Worm (Caenorhabditis elegans) whole organism, L2 larva: Measurements from ENCODE around the gene ZC21.10.

Experiments
- elt-3 ChIP-seq: sonication (generic microtip); optimal IDR thresholded peaks from 2 replicates; lab custom pipeline; 2017; ENCODE audit warnings: missing biosample characterization, missing genetic modification characterization
- nhr-77 ChIP-seq: fragments of 150-350 bp; optimal IDR thresholded peaks from 2 replicates; lab custom pipeline; 2014; ENCODE audit warnings: missing biosample characterization, missing genetic modification characterization
- peb-1 ChIP-seq: fragments of 150-350 bp; optimal IDR thresholded peaks from 2 replicates; lab custom pipeline; 2014; ENCODE audit warnings: missing biosample characterization, missing genetic modification characterization
- ztf-11 ChIP-seq: sonication (generic microtip); optimal IDR thresholded peaks from 2 replicates; lab custom pipeline; 2017; ENCODE audit warnings: missing biosample characterization, missing genetic modification characterization
- ztf-4 ChIP-seq: fragments of 150-350 bp; optimal IDR thresholded peaks from 2 replicates; lab custom pipeline; 2014; ENCODE audit warnings: missing biosample characterization, missing genetic modification characterization

DNA sequence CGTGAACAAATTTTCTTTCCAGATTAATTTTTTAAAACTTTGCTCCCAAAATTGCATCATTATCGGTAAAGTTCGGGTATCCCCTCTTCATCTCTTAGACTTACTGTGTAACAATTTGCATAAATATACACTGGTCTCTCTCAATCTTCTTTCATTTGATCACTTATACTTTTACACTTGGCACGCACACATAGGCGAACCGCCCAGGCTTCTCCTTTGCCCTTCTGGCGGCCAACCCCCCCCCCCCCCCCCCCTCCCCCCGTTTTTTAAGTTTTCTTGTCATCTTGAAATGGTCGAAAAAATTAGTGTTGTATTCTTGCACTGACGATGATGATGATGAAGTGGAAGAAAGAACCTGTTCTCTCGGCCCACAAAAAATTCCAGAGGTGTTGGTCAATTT lies 40.4 kb downstream of the ZC21.10 start:
- TF ChIP-seq ztf-4 (tag; lab: Kevin White, UChicago): no peak
- TF ChIP-seq peb-1: no peak
- TF ChIP-seq elt-3 (tag; lab: Kevin White, UChicago): no peak
- TF ChIP-seq nhr-77 (tag; lab: Kevin White, UChicago): no peak
- no peak for TF ChIP-seq ztf-11 (tag; lab: Kevin White, UChicago)
